Worm (Caenorhabditis elegans): ENCODE data around the gene B0035.21.

- no peak for TF ChIP-seq hmg-4 (GFP tag; optimal IDR thresholded peaks at IDR 0.05)
- no peak for TF ChIP-seq ama-1 (optimal IDR thresholded peaks at IDR 0.05)
- TF ChIP-seq ceh-13 (GFP tag; optimal IDR thresholded peaks at IDR 0.05): no peak
- TF ChIP-seq pes-1 (GFP tag; IDR thresholded peaks at IDR 0.05): no peak
- no peak for TF ChIP-seq hmbx-1 (tag; optimal IDR thresholded peaks at IDR 0.05)
- TF ChIP-seq hnd-1 (tag; optimal IDR thresholded peaks at IDR 0.05): no peak
- no peak for TF ChIP-seq aly-1 (tag; optimal IDR thresholded peaks at IDR 0.05)
- TF ChIP-seq tra-4 (tag; optimal IDR thresholded peaks at IDR 0.05): no peak
- no peak for TF ChIP-seq ceh-36 (tag; optimal IDR thresholded peaks at IDR 0.05)
- no peak for TF ChIP-seq flt-1 (GFP tag; IDR thresholded peaks at IDR 0.05)
- no peak for TF ChIP-seq tbx-37 (GFP tag; conservative IDR thresholded peaks at IDR 0.05)
Measured at ce11 chrIV:11344288-11344687, 17.2 kb downstream of the B0035.21 start.

Measured in whole organism, early embryonic.